Worm (Caenorhabditis elegans): Measurements from ENCODE around the gene str-35.
"Not testable (repeated sequence)": the region's sequence is repeated elsewhere in the genome, so short reads cannot be mapped to it uniquely, and the experiment has no call there.

DNA sequence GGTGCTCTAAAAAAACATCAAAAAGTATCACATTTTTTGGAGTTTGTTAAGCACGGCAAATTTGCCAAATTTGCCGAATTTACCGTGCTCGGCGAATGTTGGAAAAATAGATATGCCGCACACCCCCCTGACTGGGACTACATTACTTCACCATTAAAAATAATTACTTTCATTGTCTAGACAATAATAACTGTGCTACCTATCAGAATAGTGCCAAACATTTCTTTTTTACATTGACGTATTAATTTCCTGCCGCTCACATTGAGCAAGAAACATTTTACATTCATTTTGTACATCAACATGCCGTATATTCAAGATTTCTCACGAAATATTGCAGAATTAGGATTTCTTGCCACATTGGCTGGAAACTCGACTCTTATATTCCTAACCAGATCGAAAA, at the start of gene str-35:
- TF ChIP-seq ztf-11 (tag; optimal IDR thresholded peaks at IDR 0.05); jun-1 (tag; optimal IDR thresholded peaks at IDR 0.05); skn-1 (tag; optimal IDR thresholded peaks at IDR 0.05); alr-1 (tag; optimal IDR thresholded peaks at IDR 0.05; ENCODE audit: borderline replicate concordance); snpc-4 (tag; optimal IDR thresholded peaks at IDR 0.05); hlh-4 (tag; optimal IDR thresholded peaks at IDR 0.05); nhr-77 (tag; optimal IDR thresholded peaks at IDR 0.05); nhr-20 (tag; optimal IDR thresholded peaks at IDR 0.05); egl-27 (tag; optimal IDR thresholded peaks at IDR 0.05); elt-2 (tag; optimal IDR thresholded peaks at IDR 0.05); unc-62 (GFP tag; optimal IDR thresholded peaks at IDR 0.05); mab-9 (GFP tag; IDR thresholded peaks at IDR 0.05); ztf-4 (tag; optimal IDR thresholded peaks at IDR 0.05); fkh-10 (GFP tag; optimal IDR thresholded peaks at IDR 0.05): not testable (repeated sequence)
